Worm (Caenorhabditis elegans): ENCODE measurements around the gene gly-12.

DNA sequence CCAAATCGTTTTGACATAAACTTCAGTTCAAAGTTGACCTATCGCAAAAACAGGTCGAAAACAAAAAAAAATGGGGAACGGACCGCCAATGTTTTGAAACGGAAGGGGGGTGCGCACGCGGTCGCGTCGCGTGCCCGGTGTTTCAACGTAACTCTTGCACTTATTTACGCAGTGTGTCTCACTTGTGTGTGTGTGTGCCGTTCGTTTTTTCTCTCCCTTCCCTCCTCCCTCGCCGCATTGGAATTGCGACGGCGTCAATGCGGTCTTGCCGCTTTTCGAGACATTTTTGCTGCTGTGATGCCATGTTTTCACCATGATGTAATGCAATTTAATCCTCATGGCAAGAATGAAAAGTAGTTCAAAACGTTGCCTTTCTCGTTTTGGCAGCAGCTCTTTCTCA, 7.2 kb upstream of the gly-12 start:
- no peak for TF ChIP-seq dao-5 (tag; optimal IDR thresholded peaks at IDR 0.05)
- TF ChIP-seq him-1 (tag; optimal IDR thresholded peaks at IDR 0.05) = no peak
